Fruit fly (Drosophila melanogaster) whole organism, wandering third instar larva: Measurements from ENCODE around the gene twin.
A peak's percentile ranks its signal among the peaks of the same experiment; 100 is the strongest.

ENCODE experiments used
- Abd-B ChIP-seq: fragments of >200 bp; optimal IDR thresholded peaks from 2 replicates; lab custom pipeline; 2017; ENCODE audit warnings: missing biosample characterization, missing genetic modification characterization
- CG32264 ChIP-seq: fragments of 200-800 bp; sonication (Bioruptor generic); optimal IDR thresholded peaks from 2 replicates; lab custom pipeline; 2016; ENCODE audit warnings: missing biosample characterization, missing genetic modification characterization
- CG9705 ChIP-seq: fragments of 200-800 bp; sonication (Bioruptor generic); optimal IDR thresholded peaks from 2 replicates; lab custom pipeline; 2018; ENCODE audit warnings: missing biosample characterization, mild to moderate bottlenecking, missing genetic modification characterization
- CrebA ChIP-seq: fragments of 200-800 bp; sonication (Bioruptor generic); optimal IDR thresholded peaks from 2 replicates; lab custom pipeline; 2016; ENCODE audit warnings: missing biosample characterization, mild to moderate bottlenecking, missing genetic modification characterization, borderline replicate concordance
- Dfd ChIP-seq: fragments of >200 bp; optimal IDR thresholded peaks from 2 replicates; lab custom pipeline; 2017; ENCODE audit warnings: missing biosample characterization, missing genetic modification characterization
- Dif ChIP-seq: fragments of 200-275, 200-300 bp; sonication (Bioruptor generic); optimal IDR thresholded peaks from 2 replicates; lab custom pipeline; 2018; ENCODE audit warnings: missing biosample characterization, missing genetic modification characterization; ENCODE audit not compliant: partially characterized antibody
- GATAd ChIP-seq: sonication (Bioruptor generic); optimal IDR thresholded peaks from 2 replicates; lab custom pipeline; 2016; ENCODE audit warnings: missing biosample characterization, missing genetic modification characterization
- HLH106 ChIP-seq: fragments of 200-800 bp; optimal IDR thresholded peaks from 3 replicates; lab custom pipeline; 2019; ENCODE audit warnings: missing biosample characterization, mild to moderate bottlenecking, missing genetic modification characterization, moderate library complexity
- Hnf4 ChIP-seq: fragments of 200-800 bp; sonication (Bioruptor generic); optimal IDR thresholded peaks from 2 replicates; lab custom pipeline; 2016; ENCODE audit warnings: missing biosample characterization, mild to moderate bottlenecking, missing genetic modification characterization
- Hr78 ChIP-seq: fragments of >200 bp; optimal IDR thresholded peaks from 2 replicates; lab custom pipeline; 2017; ENCODE audit warnings: missing biosample characterization, missing genetic modification characterization
- Hr83 ChIP-seq: fragments of 200-300 bp; sonication (Bioruptor generic); optimal IDR thresholded peaks from 2 replicates; lab custom pipeline; 2016; ENCODE audit warnings: missing biosample characterization, mild to moderate bottlenecking, missing genetic modification characterization, moderate library complexity; ENCODE audit not compliant: poor library complexity, severe bottlenecking
- Jra ChIP-seq: sonication (Bioruptor generic); optimal IDR thresholded peaks from 2 replicates; lab custom pipeline; 2016; ENCODE audit warnings: missing biosample characterization, missing genetic modification characterization
- Mio ChIP-seq: sonication (Bioruptor generic); optimal IDR thresholded peaks from 2 replicates; lab custom pipeline; 2016; ENCODE audit warnings: missing biosample characterization, missing genetic modification characterization
- Myc ChIP-seq: fragments of >200 bp; optimal IDR thresholded peaks from 2 replicates; lab custom pipeline; 2017
- OdsH ChIP-seq: fragments of 200-800 bp; sonication (Bioruptor generic); optimal IDR thresholded peaks from 2 replicates; lab custom pipeline; 2016; ENCODE audit warnings: missing biosample characterization, mild to moderate bottlenecking, missing genetic modification characterization
- Rel ChIP-seq, 2 experiments: fragments of 200-800 bp; sonication (Bioruptor generic) in 1 of 2; optimal IDR thresholded peaks; 2 replicates in 1 of 2; 3 replicates in 1 of 2; lab custom pipeline; 2016 to 2019; ENCODE audit warnings: mild to moderate bottlenecking in 2 of 2, missing biosample characterization in 2 of 2, missing genetic modification characterization in 2 of 2, moderate library complexity in 1 of 2
- Sp1 ChIP-seq: fragments of 200-800 bp; sonication (Bioruptor generic); optimal IDR thresholded peaks from 3 replicates; lab custom pipeline; 2019; ENCODE audit warnings: missing biosample characterization, mild to moderate bottlenecking, missing genetic modification characterization, moderate library complexity
- Vsx2 ChIP-seq: fragments of 200-300, 225-300 bp; sonication (Bioruptor generic); optimal IDR thresholded peaks from 2 replicates; lab custom pipeline; 2018; ENCODE audit warnings: missing biosample characterization, missing genetic modification characterization; ENCODE audit not compliant: partially characterized antibody
- br ChIP-seq: fragments of 200-800 bp; sonication (Bioruptor generic); optimal IDR thresholded peaks from 2 replicates; lab custom pipeline; 2016; ENCODE audit warnings: missing biosample characterization, missing genetic modification characterization
- brk ChIP-seq: fragments of 200-800 bp; sonication (Bioruptor generic); optimal IDR thresholded peaks from 2 replicates; lab custom pipeline; 2016; ENCODE audit warnings: missing biosample characterization, mild to moderate bottlenecking, missing genetic modification characterization
- dl ChIP-seq, 2 experiments: fragments of 175-275, 200-275 bp in 1 of 2; fragments of 200-275 bp in 1 of 2; sonication (Bioruptor generic); optimal IDR thresholded peaks; lab custom pipeline; 2018; ENCODE audit warnings: mild to moderate bottlenecking in 2 of 2, missing biosample characterization in 2 of 2, missing genetic modification characterization in 2 of 2, moderate library complexity in 2 of 2; ENCODE audit not compliant: partially characterized antibody in 2 of 2, insufficient read depth in 1 of 2
- dmrt93B ChIP-seq: fragments of 200-800 bp; sonication (Bioruptor generic); optimal IDR thresholded peaks from 2 replicates; lab custom pipeline; 2018; ENCODE audit warnings: missing biosample characterization, mild to moderate bottlenecking, missing genetic modification characterization
- ey ChIP-seq: fragments of 200-800 bp; sonication (Bioruptor generic); optimal IDR thresholded peaks from 2 replicates; lab custom pipeline; 2016; ENCODE audit warnings: missing biosample characterization, missing genetic modification characterization
- fru ChIP-seq: fragments of 200-800 bp; sonication (Bioruptor generic); optimal IDR thresholded peaks from 3 replicates; lab custom pipeline; 2016; ENCODE audit warnings: missing biosample characterization, mild to moderate bottlenecking, missing genetic modification characterization
- h ChIP-seq: fragments of 200-800 bp; sonication (Bioruptor generic); optimal IDR thresholded peaks from 3 replicates; lab custom pipeline; 2016; ENCODE audit warnings: missing biosample characterization, mild to moderate bottlenecking, missing genetic modification characterization
- jim ChIP-seq: fragments of 175-275, 200-325 bp; sonication (Bioruptor generic); optimal IDR thresholded peaks from 2 replicates; lab custom pipeline; 2016; ENCODE audit warnings: missing biosample characterization, mild to moderate bottlenecking, missing genetic modification characterization
- pan ChIP-seq: fragments of >200 bp; optimal IDR thresholded peaks from 2 replicates; lab custom pipeline; 2017
- psq ChIP-seq: fragments of 200-800 bp; sonication (Bioruptor generic); optimal IDR thresholded peaks from 3 replicates; lab custom pipeline; 2017; ENCODE audit warnings: missing biosample characterization, mild to moderate bottlenecking, missing genetic modification characterization, moderate library complexity
- rgr ChIP-seq: fragments of 200-800 bp; sonication (Bioruptor generic); optimal IDR thresholded peaks from 3 replicates; lab custom pipeline; 2016; ENCODE audit warnings: missing biosample characterization, mild to moderate bottlenecking, missing genetic modification characterization
- sage ChIP-seq: fragments of 200-800 bp; sonication (Bioruptor generic); optimal IDR thresholded peaks from 2 replicates; lab custom pipeline; 2016; ENCODE audit warnings: missing biosample characterization, mild to moderate bottlenecking, missing genetic modification characterization
- sv ChIP-seq: fragments of 200-800 bp; sonication (Bioruptor generic); optimal IDR thresholded peaks from 3 replicates; lab custom pipeline; 2016; ENCODE audit warnings: missing biosample characterization, missing genetic modification characterization
- tai ChIP-seq: sonication (Bioruptor generic); optimal IDR thresholded peaks from 2 replicates; lab custom pipeline; 2016; ENCODE audit warnings: missing biosample characterization, missing genetic modification characterization
- usp ChIP-seq: fragments of >200 bp; optimal IDR thresholded peaks from 2 replicates; lab custom pipeline; 2017; ENCODE audit warnings: missing biosample characterization, missing genetic modification characterization
- woc ChIP-seq: sonication (Bioruptor generic); optimal IDR thresholded peaks from 2 replicates; lab custom pipeline; 2016; ENCODE audit warnings: missing biosample characterization, mild to moderate bottlenecking, missing genetic modification characterization

twin gene

dm6 chr3R:24186188-24186587, 35.6 kb downstream of the twin start, which contains the start of gene mora:
TSS of gene mora (plus strand) at chr3R:24186359.
- TF ChIP-seq HLH106 (tag; lab: Kevin White, UChicago) (no peak), rgr (GFP tag; lab: Kevin White, UChicago) (no peak), GATAd (GFP tag; lab: Kevin White, UChicago) (no peak), dmrt93B (no peak), Rel (GFP tag; optimal IDR thresholded peaks at IDR 0.05; lab: Kevin White, UChicago) (no peak), Rel (tag; optimal IDR thresholded peaks at IDR 0.05; lab: Kevin White, UChicago) (no peak), sv (no peak), woc (no peak), Dif (GFP tag; lab: Kevin White, UChicago) (no peak), Vsx2 (GFP tag; lab: Kevin White, UChicago) (no peak), fru (no peak), h (GFP tag; lab: Kevin White, UChicago) (no peak), CG32264 (no peak), Hnf4 (no peak), Abd-B (GFP tag; lab: Kevin White, UChicago) (no peak), Hr83 (no peak), psq (GFP tag; lab: Kevin White, UChicago) (no peak), br (GFP tag; lab: Kevin White, UChicago) (no peak), usp (GFP tag; lab: Kevin White, UChicago) (no peak)

- TF ChIP-seq br (GFP tag; lab: Kevin White, UChicago) (no peak), dl (GFP tag; optimal IDR thresholded peaks at IDR 0.05; lab: Kevin White, UChicago; ENCODE audit: insufficient read depth in 1 of 2, partially characterized antibody in 2 of 2) (no peak), OdsH (GFP tag; lab: Kevin White, UChicago) (no peak), pan (lab: Kevin White, UChicago) (no peak), rgr (GFP tag; lab: Kevin White, UChicago) (no peak), brk (GFP tag; lab: Kevin White, UChicago) (no peak), jim (GFP tag; lab: Kevin White, UChicago) (no peak), Jra (no peak), Sp1 (GFP tag; lab: Kevin White, UChicago) (no peak), Myc (lab: Kevin White, UChicago) (no peak)
These were observed 49.4 kb downstream of the twin start, which contains the start of gene CG13606 for dm6 chr3R:24172379-24172778. TSS of gene CG13606 (plus strand) at chr3R:24172628.

dm6 chr3R:24169362-24169761, 52.4 kb downstream of the twin start, which contains the start of gene CG5510:
TSS of gene CG5510 (minus strand) at chr3R:24169562.
- TF ChIP-seq Hr78 (GFP tag; lab: Kevin White, UChicago) = no peak
- no peak for TF ChIP-seq dmrt93B
- peak; percentile 76 for TF ChIP-seq Jra
- TF ChIP-seq HLH106 (tag; lab: Kevin White, UChicago) = peak; percentile 21
- TF ChIP-seq woc = peak; percentile 14
- peak; percentile 27 for TF ChIP-seq ey (GFP tag; lab: Kevin White, UChicago)
- no peak for TF ChIP-seq CrebA (GFP tag; lab: Kevin White, UChicago)
- no peak for TF ChIP-seq tai (GFP tag; lab: Kevin White, UChicago)
- TF ChIP-seq sv = peak; percentile 6
- TF ChIP-seq OdsH (GFP tag; lab: Kevin White, UChicago) = no peak
- TF ChIP-seq br (GFP tag; lab: Kevin White, UChicago) = peak; percentile 2
- no peak for TF ChIP-seq usp (GFP tag; lab: Kevin White, UChicago)
- no peak for TF ChIP-seq GATAd (GFP tag; lab: Kevin White, UChicago)
- TF ChIP-seq Mio = no peak
- TF ChIP-seq Dfd = no peak
- peak; percentile 52 for TF ChIP-seq Hr83
- no peak for TF ChIP-seq CG9705
- no peak for TF ChIP-seq Rel (GFP tag; optimal IDR thresholded peaks at IDR 0.05; lab: Kevin White, UChicago)
- peak; percentile 45 for TF ChIP-seq Rel (tag; optimal IDR thresholded peaks at IDR 0.05; lab: Kevin White, UChicago)
- TF ChIP-seq pan (lab: Kevin White, UChicago) = no peak
- peak; percentile 36 for TF ChIP-seq fru
- peak in 1 of 2 experiments; percentile 8 for TF ChIP-seq dl (GFP tag; optimal IDR thresholded peaks at IDR 0.05; lab: Kevin White, UChicago; ENCODE audit: insufficient read depth in 1 of 2, partially characterized antibody in 2 of 2)
- TF ChIP-seq h (GFP tag; lab: Kevin White, UChicago) = peak; percentile 33
- TF ChIP-seq sage = no peak
- TF ChIP-seq Sp1 (GFP tag; lab: Kevin White, UChicago) = peak; percentile 10
